Worm (Caenorhabditis elegans) whole organism, L4 larva: ENCODE measurements around the gene srh-115.
"Not testable (repeated sequence)": the region's sequence is repeated elsewhere in the genome, so short reads cannot be mapped to it uniquely, and the experiment has no call there.

Experiments used
- R02D3.7 ChIP-seq: fragments of 150-350 bp; sonication (generic microtip); optimal IDR thresholded peaks from 3 replicates; lab custom pipeline; 2014; ENCODE audit warnings: missing biosample characterization, missing genetic modification characterization
- T26A8.4 ChIP-seq: fragments of 200-800 bp; sonication (Bioruptor generic); IDR thresholded peaks from 2 replicates; pipeline ENCODE4 v1.3.6; 2022; ENCODE audit warnings: missing genetic modification characterization, missing compliant biosample characterization
- Y75B8A.6 ChIP-seq: fragments of 200-800 bp; sonication (Bioruptor generic); IDR thresholded peaks from 2 replicates; pipeline ENCODE4 v1.3.6; 2022; ENCODE audit warnings: missing genetic modification reagents, missing genetic modification characterization, missing compliant biosample characterization
- aha-1 ChIP-seq: fragments of 150-350 bp; peaks from one replicate; lab custom pipeline; 2014; ENCODE audit warnings: missing biosample characterization, missing genetic modification characterization
- aly-2 ChIP-seq: sonication (generic microtip); optimal IDR thresholded peaks from 2 replicates; lab custom pipeline; 2018; ENCODE audit warnings: missing biosample characterization, missing genetic modification characterization
- duxl-1 ChIP-seq: sonication (generic microtip); optimal IDR thresholded peaks from 2 replicates; lab custom pipeline; 2016; ENCODE audit warnings: mild to moderate bottlenecking, missing genetic modification characterization, moderate library complexity, missing compliant biosample characterization; ENCODE audit not compliant: poor library complexity
- dve-1 ChIP-seq: sonication (generic microtip); optimal IDR thresholded peaks from 2 replicates; lab custom pipeline; 2017; ENCODE audit warnings: antibody characterized with exemption, mild to moderate bottlenecking, missing genetic modification characterization, missing compliant biosample characterization; ENCODE audit not compliant: insufficient read depth
- hif-1 ChIP-seq, 2 experiments: sonication (generic microtip); optimal IDR thresholded peaks; 2 replicates each; lab custom pipeline; 2016 to 2017; ENCODE audit warnings: missing compliant biosample characterization in 2 of 2, missing genetic modification characterization in 2 of 2, missing genetic modification reagents in 2 of 2, missing genotype in 2 of 2, mild to moderate bottlenecking in 1 of 2
- lim-7 ChIP-seq: fragments of 200-800 bp; sonication (Bioruptor generic); IDR thresholded peaks from 2 replicates; pipeline ENCODE4 v1.3.6; 2022; ENCODE audit warnings: missing genetic modification characterization, missing compliant biosample characterization
- lin-1 ChIP-seq: fragments of 200-800 bp; sonication (Bioruptor generic); IDR thresholded peaks from 2 replicates; pipeline ENCODE4 v1.3.6; 2022; ENCODE audit warnings: missing genetic modification reagents, missing genetic modification characterization, missing compliant biosample characterization
- lin-13 ChIP-seq: fragments of 150-350 bp; optimal IDR thresholded peaks from 2 replicates; lab custom pipeline; 2014; ENCODE audit warnings: missing biosample characterization, missing genetic modification reagents, missing genetic modification characterization
- lin-15B ChIP-seq: fragments of 150-350 bp; sonication (generic microtip); optimal IDR thresholded peaks from 3 replicates; lab custom pipeline; 2014; ENCODE audit warnings: missing biosample characterization, missing genetic modification characterization
- lin-29 ChIP-seq: fragments of 200-800 bp; sonication (Bioruptor generic); IDR thresholded peaks from 2 replicates; pipeline ENCODE4 v1.3.6; 2022; ENCODE audit warnings: missing genetic modification reagents, missing genetic modification characterization, missing compliant biosample characterization
- lin-39 ChIP-seq: fragments of 150-350 bp; optimal IDR thresholded peaks from 2 replicates; lab custom pipeline; 2014; ENCODE audit warnings: missing biosample characterization, missing genetic modification reagents, missing genetic modification characterization
- lir-3 ChIP-seq: sonication (generic microtip); optimal IDR thresholded peaks from 2 replicates; lab custom pipeline; 2016; ENCODE audit warnings: mild to moderate bottlenecking, missing genetic modification characterization, missing compliant biosample characterization
- nhr-237 ChIP-seq: sonication (generic microtip); optimal IDR thresholded peaks from 2 replicates; lab custom pipeline; 2017; ENCODE audit warnings: missing biosample characterization, missing genetic modification characterization
- nhr-48 ChIP-seq: sonication (generic microtip); optimal IDR thresholded peaks from 2 replicates; lab custom pipeline; 2016; ENCODE audit warnings: mild to moderate bottlenecking, missing genetic modification characterization, missing compliant biosample characterization
- nhr-77 ChIP-seq: fragments of 150-350 bp; optimal IDR thresholded peaks from 2 replicates; lab custom pipeline; 2014; ENCODE audit warnings: missing biosample characterization, missing genetic modification characterization
- pqm-1 ChIP-seq: sonication (generic microtip); optimal IDR thresholded peaks from 2 replicates; lab custom pipeline; 2017; ENCODE audit warnings: missing biosample characterization, missing genetic modification characterization
- saeg-2 ChIP-seq: fragments of 200-800 bp; sonication (Bioruptor generic); IDR thresholded peaks from 2 replicates; pipeline ENCODE4 v1.3.6; 2022; ENCODE audit warnings: missing genetic modification reagents, missing genetic modification characterization, missing compliant biosample characterization
- sdz-12 ChIP-seq: fragments of 200-800 bp; sonication (Bioruptor generic); optimal IDR thresholded peaks from 2 replicates; lab custom pipeline; 2018; ENCODE audit warnings: mild to moderate bottlenecking, missing genetic modification characterization, missing compliant biosample characterization
- set-16 ChIP-seq: fragments of 200-800 bp; sonication (Bioruptor generic); IDR thresholded peaks from 2 replicates; pipeline ENCODE4 v1.3.6; 2022; ENCODE audit warnings: missing genetic modification reagents, missing genetic modification characterization, missing compliant biosample characterization
- tag-97 ChIP-seq: fragments of 200-800 bp; sonication (Bioruptor generic); IDR thresholded peaks from 2 replicates; pipeline ENCODE4 v1.3.6; 2022; ENCODE audit warnings: missing genetic modification characterization, missing compliant biosample characterization
- unc-62 ChIP-seq, 3 experiments: fragments of 150-350 bp in 1 of 3; sonication (generic microtip); optimal IDR thresholded peaks in 2 of 3; peaks in 1 of 3; 1 replicate in 1 of 3; 2 replicates in 2 of 3; lab custom pipeline; 2014 to 2017; ENCODE audit warnings: missing biosample characterization in 3 of 3, missing genetic modification characterization in 3 of 3, missing genetic modification reagents in 3 of 3, missing genotype in 1 of 3
- zip-11 ChIP-seq: fragments of 200-800 bp; sonication (Bioruptor generic); IDR thresholded peaks from 2 replicates; pipeline ENCODE4 v1.3.6; 2022; ENCODE audit warnings: missing genetic modification characterization, missing compliant biosample characterization
- zip-2 ChIP-seq: fragments of 150-350 bp; optimal IDR thresholded peaks from 2 replicates; lab custom pipeline; 2014; ENCODE audit warnings: missing biosample characterization, missing genetic modification characterization
- ztf-11 ChIP-seq: fragments of 150-350 bp; optimal IDR thresholded peaks from 2 replicates; lab custom pipeline; 2014; ENCODE audit warnings: missing biosample characterization, missing genetic modification characterization
- ztf-7 ChIP-seq: fragments of 150-350 bp; optimal IDR thresholded peaks from 2 replicates; lab custom pipeline; 2014; ENCODE audit warnings: missing biosample characterization, missing genetic modification characterization

srh-115 gene

ce11 chrV:17248915-17249314 is 6.6 kb upstream of the srh-115 start, which contains the start of gene clec-243 (continued):
- TF ChIP-seq saeg-2 (no peak), lin-39 (no peak), R02D3.7 (no peak), Y75B8A.6 (no peak), ztf-7 (tag; lab: Kevin White, UChicago) (no peak)

- TF ChIP-seq tag-97, result no peak
- peak; percentile 73 for TF ChIP-seq set-16 (GFP tag; lab: Robert Waterston, UW)
- no peak for TF ChIP-seq nhr-237 (tag; lab: Kevin White, UChicago)
- TF ChIP-seq sdz-12 (GFP tag; lab: Kevin White, UChicago), result no peak
- TF ChIP-seq, all 104 proteins: peak for 1
These were observed 4.1 kb upstream of the srh-115 start, which contains the start of gene Y61B8A.6 for ce11 chrV:17251364-17251961. Gene Y61B8A.6, plus strand, starts transcription at chrV:17251911.

ce11 chrV:17255028-17255427 is 526 bp upstream of the srh-115 start, which contains the start of gene srh-116:
Gene srh-116, minus strand, starts transcription at chrV:17255128.
- not testable (repeated sequence) for TF ChIP-seq aly-2 (tag; lab: Kevin White, UChicago); T26A8.4 (GFP tag; lab: Robert Waterston, UW); nhr-48 (tag; lab: Kevin White, UChicago)

ce11 chrV:17257637-17258036 is 2.1 kb downstream of the srh-115 start:
- TF ChIP-seq lin-1, result no peak
- TF ChIP-seq set-16 (GFP tag; lab: Robert Waterston, UW), result peak; percentile 59; the same call in 1 of the 2 replicates

ce11 chrV:17258244-17258643 is 2.7 kb downstream of the srh-115 start:
- TF ChIP-seq duxl-1 (tag; lab: Kevin White, UChicago), result peak; percentile 64
- no peak for TF ChIP-seq zip-2
- TF ChIP-seq hif-1 (tag; optimal IDR thresholded peaks at IDR 0.05; lab: Kevin White, UChicago), result no peak
- TF ChIP-seq lir-3 (tag; lab: Kevin White, UChicago), result no peak
- no peak for TF ChIP-seq T26A8.4 (GFP tag; lab: Robert Waterston, UW)
- TF ChIP-seq pqm-1 (tag; lab: Kevin White, UChicago), result peak; percentile 32
- peak in 1 of 2 experiments; percentile 1 for TF ChIP-seq unc-62 (GFP tag; optimal IDR thresholded peaks at IDR 0.05 in 1 of 2; lab: Kevin White, UChicago)
- TF ChIP-seq unc-62 (tag; optimal IDR thresholded peaks at IDR 0.05; lab: Kevin White, UChicago), result no peak

- TF ChIP-seq unc-62 (GFP tag; optimal IDR thresholded peaks at IDR 0.05 in 1 of 2; lab: Kevin White, UChicago) (peak in 1 of 2 experiments; percentile 72), unc-62 (tag; optimal IDR thresholded peaks at IDR 0.05; lab: Kevin White, UChicago) (no peak), lin-13 (GFP tag; lab: Kevin White, UChicago) (no peak)
These were observed 3.3 kb downstream of the srh-115 start, which contains the start of gene fbxa-85 for ce11 chrV:17258868-17259267. Gene fbxa-85, plus strand, starts transcription at chrV:17259168.

- TF ChIP-seq lim-7 (0 out of 2 replicates have a peak, but pooled peaks have one; percentile 37), lin-15B (tag; lab: Kevin White, UChicago) (no peak), nhr-77 (tag; lab: Kevin White, UChicago) (no peak), lin-29 (no peak), zip-11 (GFP tag; lab: Robert Waterston, UW) (no peak), nhr-237 (tag; lab: Kevin White, UChicago) (no peak)
These were observed 5.8 kb downstream of the srh-115 start for ce11 chrV:17261385-17261784.

- TF ChIP-seq aha-1; dve-1 (tag; lab: Kevin White, UChicago); ztf-11 (tag; lab: Kevin White, UChicago): not testable (repeated sequence)
These were observed 9.3 kb downstream of the srh-115 start, which contains the start of gene K10G4.3 for ce11 chrV:17264855-17265254. Gene K10G4.3, minus strand, starts transcription at chrV:17264955.
